Fruit fly (Drosophila melanogaster) whole organism, embryonic: ENCODE measurements around the gene CG12081.

Experiments used
- Antp ChIP-seq: fragments of 200-800 bp; sonication (Bioruptor generic); optimal IDR thresholded peaks from 3 replicates; lab custom pipeline; 2016; ENCODE audit warnings: missing biosample characterization, missing genetic modification characterization
- Atf3 ChIP-seq: fragments of 200-800 bp; sonication (Bioruptor generic); optimal IDR thresholded peaks from 3 replicates; lab custom pipeline; 2016; ENCODE audit warnings: missing biosample characterization, missing genetic modification characterization
- Bdp1 ChIP-seq: fragments of 200-800 bp; sonication (Bioruptor generic); optimal IDR thresholded peaks from 3 replicates; lab custom pipeline; 2016; ENCODE audit warnings: missing biosample characterization, missing genetic modification characterization
- CG1024 ChIP-seq: fragments of 200-800 bp; sonication (Bioruptor generic); IDR thresholded peaks from 2 replicates; pipeline ENCODE4 v1.3.6; 2022; ENCODE audit warnings: missing biosample characterization, missing genetic modification characterization
- CG10462 ChIP-seq: fragments of 200-800 bp; sonication (Bioruptor generic); optimal IDR thresholded peaks from 2 replicates; lab custom pipeline; 2016; ENCODE audit warnings: missing biosample characterization, missing genetic modification characterization
- CG11504 ChIP-seq: fragments of 200-800 bp; sonication (Bioruptor generic); optimal IDR thresholded peaks from 3 replicates; lab custom pipeline; 2019; ENCODE audit warnings: missing biosample characterization, mild to moderate bottlenecking, missing genetic modification characterization, moderate library complexity
- CG11696 ChIP-seq: fragments of 200-800 bp; sonication (Bioruptor generic); IDR thresholded peaks from 2 replicates; pipeline ENCODE4 v1.3.6; 2022; ENCODE audit warnings: missing biosample characterization, missing genetic modification characterization
- CG12942 ChIP-seq: fragments of 200-800 bp; sonication (Bioruptor generic); optimal IDR thresholded peaks from 3 replicates; lab custom pipeline; 2016; ENCODE audit warnings: missing biosample characterization, missing genetic modification characterization
- CG15011 ChIP-seq: fragments of 200-800 bp; sonication (Bioruptor generic); optimal IDR thresholded peaks from 3 replicates; lab custom pipeline; 2018; ENCODE audit warnings: missing biosample characterization, mild to moderate bottlenecking, missing genetic modification characterization
- CG15696 ChIP-seq: fragments of 200-800 bp; sonication (Bioruptor generic); optimal IDR thresholded peaks from 2 replicates; lab custom pipeline; 2019; ENCODE audit warnings: missing biosample characterization, mild to moderate bottlenecking, missing genetic modification characterization, moderate library complexity
- CG17186 ChIP-seq: fragments of 200-800 bp; sonication (Bioruptor generic); optimal IDR thresholded peaks from 3 replicates; lab custom pipeline; 2017; ENCODE audit warnings: missing biosample characterization, missing genetic modification reagents, missing genetic modification characterization
- CG17829 ChIP-seq: fragments of 200-800 bp; optimal IDR thresholded peaks from 2 replicates; lab custom pipeline; 2019; ENCODE audit warnings: missing biosample characterization, mild to moderate bottlenecking, missing genetic modification characterization, moderate library complexity
- CG17912 ChIP-seq: fragments of 200-800 bp; sonication (Bioruptor generic); optimal IDR thresholded peaks from 2 replicates; lab custom pipeline; 2018; ENCODE audit warnings: missing biosample characterization, mild to moderate bottlenecking, missing genetic modification characterization
- CG18262 ChIP-seq: fragments of 200-800 bp; optimal IDR thresholded peaks from 3 replicates; lab custom pipeline; 2019; ENCODE audit warnings: missing biosample characterization, mild to moderate bottlenecking, missing genetic modification characterization, moderate library complexity
- CG2678 ChIP-seq: fragments of 200-800 bp; sonication (Bioruptor generic); optimal IDR thresholded peaks from 3 replicates; lab custom pipeline; 2019; ENCODE audit warnings: missing biosample characterization, mild to moderate bottlenecking, missing genetic modification characterization, moderate library complexity
- CG3995 ChIP-seq: fragments of 200-800 bp; sonication (Bioruptor generic); optimal IDR thresholded peaks from 3 replicates; lab custom pipeline; 2016; ENCODE audit warnings: missing biosample characterization, missing genetic modification characterization
- CG4730 ChIP-seq: fragments of 200-800 bp; sonication (Bioruptor generic); IDR thresholded peaks from 2 replicates; pipeline ENCODE4 v1.3.6; 2022; ENCODE audit warnings: missing biosample characterization, missing genetic modification characterization
- CG5953 ChIP-seq: fragments of 200-800 bp; sonication (Bioruptor generic); IDR thresholded peaks from 2 replicates; pipeline ENCODE4 v1.3.6; 2022; ENCODE audit warnings: missing biosample characterization, missing genetic modification characterization
- CG6813 ChIP-seq: fragments of 200-800 bp; sonication (Bioruptor generic); optimal IDR thresholded peaks from 2 replicates; lab custom pipeline; 2017; ENCODE audit warnings: missing biosample characterization, missing genetic modification characterization, mild to moderate bottlenecking, moderate library complexity, missing genetic modification reagents
- CG6854 ChIP-seq: fragments of 200-800 bp; sonication (Bioruptor generic); optimal IDR thresholded peaks from 3 replicates; lab custom pipeline; 2017; ENCODE audit warnings: missing biosample characterization, mild to moderate bottlenecking, missing genetic modification characterization
- CG8478 ChIP-seq: fragments of >200 bp; optimal IDR thresholded peaks from 2 replicates; lab custom pipeline; 2018
- CG9797 ChIP-seq: fragments of 200-800 bp; sonication (Bioruptor generic); optimal IDR thresholded peaks from 3 replicates; lab custom pipeline; 2018; ENCODE audit warnings: missing biosample characterization, mild to moderate bottlenecking, missing genetic modification characterization
- CTCF ChIP-seq: fragments of 200-800 bp; sonication (Bioruptor generic); optimal IDR thresholded peaks from 2 replicates; lab custom pipeline; 2017; ENCODE audit warnings: missing biosample characterization, mild to moderate bottlenecking, missing genetic modification characterization, moderate library complexity
- Camta ChIP-seq: fragments of 200-800 bp; sonication (Bioruptor generic); optimal IDR thresholded peaks from 2 replicates; lab custom pipeline; 2016; ENCODE audit warnings: missing biosample characterization, missing genetic modification characterization
- D19A ChIP-seq: fragments of 200-800 bp; optimal IDR thresholded peaks from 3 replicates; lab custom pipeline; 2019; ENCODE audit warnings: missing biosample characterization, mild to moderate bottlenecking, missing genetic modification characterization, moderate library complexity
- D19B ChIP-seq: fragments of 200-800 bp; sonication (Bioruptor generic); optimal IDR thresholded peaks from 2 replicates; lab custom pipeline; 2017; ENCODE audit warnings: missing biosample characterization, mild to moderate bottlenecking, missing genetic modification characterization
- Dll ChIP-seq: fragments of 200-800 bp; sonication (Bioruptor generic); IDR thresholded peaks from 4 replicates; pipeline ENCODE4 v1.3.6; 2022; ENCODE audit warnings: missing biosample characterization, missing genetic modification characterization; ENCODE audit not compliant: partially characterized antibody
- Ets65A ChIP-seq: fragments of 200-800 bp; sonication (Bioruptor generic); peaks from one replicate; lab custom pipeline; 2016; ENCODE audit warnings: missing biosample characterization, missing genetic modification characterization
- H15 ChIP-seq: fragments of 200-800 bp; sonication (Bioruptor generic); IDR thresholded peaks from 3 replicates; pipeline ENCODE4 v1.3.6; 2022; ENCODE audit warnings: missing biosample characterization, missing genetic modification characterization
- Mad ChIP-seq: fragments of 200-800 bp; sonication (Bioruptor generic); optimal IDR thresholded peaks from 2 replicates; lab custom pipeline; 2016; ENCODE audit warnings: missing biosample characterization, missing genetic modification characterization
- Myb ChIP-seq: fragments of 200-800 bp; sonication (Bioruptor generic); optimal IDR thresholded peaks from 2 replicates; lab custom pipeline; 2016; ENCODE audit warnings: missing biosample characterization, missing genetic modification characterization
- Neu2 ChIP-seq: fragments of 200-800 bp; sonication (Bioruptor generic); optimal IDR thresholded peaks from 3 replicates; lab custom pipeline; 2016; ENCODE audit warnings: missing biosample characterization, missing genetic modification characterization, borderline replicate concordance
- Nf-YA ChIP-seq: fragments of 200-800 bp; sonication (Bioruptor generic); IDR thresholded peaks from 2 replicates; pipeline ENCODE4 v1.3.6; 2022; ENCODE audit warnings: missing biosample characterization, missing genetic modification characterization
- Pdp1 ChIP-seq, 2 experiments: fragments of 200-800 bp; sonication (Bioruptor generic); optimal IDR thresholded peaks; 3 replicates each; lab custom pipeline; 2016; ENCODE audit warnings: missing biosample characterization in 2 of 2, missing genetic modification characterization in 2 of 2, mild to moderate bottlenecking in 1 of 2, moderate library complexity in 1 of 2
- Ptx1 ChIP-seq: fragments of 200-800 bp; sonication (Bioruptor generic); IDR thresholded peaks from 2 replicates; pipeline ENCODE4 v1.3.6; 2022; ENCODE audit warnings: missing biosample characterization, missing genetic modification characterization
- Scr ChIP-seq: fragments of 200-800 bp; sonication (Bioruptor generic); IDR thresholded peaks from 2 replicates; pipeline ENCODE4 v1.3.6; 2022; ENCODE audit warnings: missing biosample characterization, missing genetic modification characterization; ENCODE audit not compliant: partially characterized antibody
- ab ChIP-seq: fragments of 200-800 bp; sonication (Bioruptor generic); optimal IDR thresholded peaks from 2 replicates; lab custom pipeline; 2016; ENCODE audit warnings: missing biosample characterization, missing genetic modification characterization
- caup ChIP-seq: fragments of 200-800 bp; sonication (Bioruptor generic); optimal IDR thresholded peaks from 3 replicates; lab custom pipeline; 2017; ENCODE audit warnings: missing biosample characterization, mild to moderate bottlenecking, missing genetic modification characterization, moderate library complexity; ENCODE audit not compliant: severe bottlenecking
- croc ChIP-seq: fragments of 200-800 bp; sonication (Bioruptor generic); conservative IDR thresholded peaks from 3 replicates; pipeline ENCODE4 v1.3.6; 2022; ENCODE audit warnings: missing biosample characterization, missing genetic modification characterization
- dmrt11E ChIP-seq: fragments of 200-800 bp; sonication (Bioruptor generic); optimal IDR thresholded peaks from 3 replicates; lab custom pipeline; 2018; ENCODE audit warnings: missing biosample characterization, mild to moderate bottlenecking, missing genetic modification characterization, moderate library complexity
- gcm2 ChIP-seq: fragments of 200-800 bp; sonication (Bioruptor generic); optimal IDR thresholded peaks from 2 replicates; lab custom pipeline; 2016; ENCODE audit warnings: missing biosample characterization, missing genetic modification characterization
- ham ChIP-seq: fragments of 200-800 bp; sonication (Bioruptor generic); IDR thresholded peaks from 2 replicates; pipeline ENCODE4 v1.3.6; 2022; ENCODE audit warnings: missing biosample characterization, missing genetic modification characterization
- hb ChIP-seq: fragments of 200-800 bp; sonication (Bioruptor generic); IDR thresholded peaks from 3 replicates; pipeline ENCODE4 v1.3.6; 2022; ENCODE audit warnings: missing biosample characterization, missing genetic modification characterization; ENCODE audit not compliant: partially characterized antibody
- jumu ChIP-seq: fragments of 200-800 bp; sonication (Bioruptor generic); optimal IDR thresholded peaks from 3 replicates; lab custom pipeline; 2016; ENCODE audit warnings: missing biosample characterization, missing genetic modification characterization
- knrl ChIP-seq: fragments of 200-800 bp; sonication (Bioruptor generic); IDR thresholded peaks from 3 replicates; pipeline ENCODE4 v1.3.6; 2022; ENCODE audit warnings: missing biosample characterization, missing genetic modification characterization; ENCODE audit not compliant: partially characterized antibody
- pb ChIP-seq: fragments of 200-800 bp; sonication (Bioruptor generic); optimal IDR thresholded peaks from 3 replicates; lab custom pipeline; 2016; ENCODE audit warnings: missing biosample characterization, missing genetic modification characterization
- sd ChIP-seq: fragments of 200-800 bp; sonication (Bioruptor generic); optimal IDR thresholded peaks from 3 replicates; lab custom pipeline; 2018; ENCODE audit warnings: missing biosample characterization, mild to moderate bottlenecking, missing genetic modification characterization, moderate library complexity
- sisA ChIP-seq: fragments of 200-800 bp; sonication (Bioruptor generic); IDR thresholded peaks from 2 replicates; pipeline ENCODE4 v1.3.6; 2022; ENCODE audit warnings: missing biosample characterization, missing genetic modification characterization
- stwl ChIP-seq: fragments of 200-800 bp; sonication (Bioruptor generic); optimal IDR thresholded peaks from 3 replicates; lab custom pipeline; 2018; ENCODE audit warnings: missing biosample characterization, mild to moderate bottlenecking, missing genetic modification characterization, moderate library complexity
- tap ChIP-seq: fragments of 200-800 bp; optimal IDR thresholded peaks from 3 replicates; lab custom pipeline; 2019; ENCODE audit warnings: missing biosample characterization, mild to moderate bottlenecking, missing genetic modification characterization, moderate library complexity
- ttk ChIP-seq: fragments of 200-800 bp; sonication (Bioruptor generic); IDR thresholded peaks from 2 replicates; pipeline ENCODE4 v2.1.2; 2022; ENCODE audit warnings: missing biosample characterization, missing genetic modification characterization
- yki ChIP-seq: fragments of >200 bp; optimal IDR thresholded peaks from 3 replicates; lab custom pipeline; 2018

Gene CG12081

DNA sequence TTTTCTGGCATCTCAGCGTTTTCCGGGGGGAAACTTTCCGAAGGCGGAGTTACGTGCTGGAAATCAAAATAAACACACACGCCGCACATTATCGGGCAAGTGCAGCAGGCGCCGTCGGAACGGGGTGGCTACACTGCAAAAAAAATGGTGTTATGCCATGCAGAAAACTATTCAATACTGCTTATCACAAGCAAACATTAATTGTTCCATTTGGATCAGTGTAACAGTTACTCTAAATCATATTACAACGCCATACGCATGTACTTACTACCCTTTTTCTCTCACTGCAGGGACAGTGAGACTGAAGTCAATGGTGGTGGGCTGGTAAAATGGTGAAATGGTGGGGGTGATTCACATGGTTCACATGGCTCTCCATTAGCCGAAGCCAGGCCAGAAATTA is 38.6 kb downstream of the CG12081 start (continued):
- TF ChIP-seq CG15011 (GFP tag; lab: Kevin White, UChicago): peak; percentile 4
- no peak for TF ChIP-seq CG17912 (GFP tag; lab: Kevin White, UChicago)
- no peak for TF ChIP-seq knrl (GFP tag; lab: Robert Waterston, UW)
- TF ChIP-seq Camta (GFP tag; lab: Kevin White, UChicago): peak; percentile 79
- TF ChIP-seq CG17829 (tag; lab: Kevin White, UChicago): peak; percentile 83
- TF ChIP-seq ttk (GFP tag; lab: Robert Waterston, UW): peak; percentile 74
- TF ChIP-seq Pdp1 (GFP tag; optimal IDR thresholded peaks at IDR 0.05; lab: Kevin White, UChicago): peak; percentile 69 to 79
- peak; percentile 10 for TF ChIP-seq CG12942 (GFP tag; lab: Kevin White, UChicago)
- no peak for TF ChIP-seq gcm2
- no peak for TF ChIP-seq CG9797 (GFP tag; lab: Kevin White, UChicago)
- peak; percentile 71 for TF ChIP-seq Ptx1 (GFP tag; lab: Robert Waterston, UW)
- no peak for TF ChIP-seq D19B
- peak; percentile 22 for TF ChIP-seq Myb (GFP tag; lab: Kevin White, UChicago)
- TF ChIP-seq Mad (GFP tag; lab: Kevin White, UChicago): peak; percentile 56
- peak; percentile 85 for TF ChIP-seq jumu (GFP tag; lab: Kevin White, UChicago)
- peak; percentile 84 for TF ChIP-seq CG18262 (tag; lab: Kevin White, UChicago)
- TF ChIP-seq croc (GFP tag; lab: Robert Waterston, UW): peak; percentile 85
- TF ChIP-seq CG8478 (lab: Kevin White, UChicago): no peak
- no peak for TF ChIP-seq Scr (GFP tag; lab: Robert Waterston, UW)
- peak; percentile 85 for TF ChIP-seq sisA (GFP tag; lab: Robert Waterston, UW)
- TF ChIP-seq CG6854 (GFP tag; lab: Kevin White, UChicago): no peak
- TF ChIP-seq CG2678 (tag; lab: Kevin White, UChicago): peak; percentile 74
- 0 out of 2 replicates have a peak, but pooled peaks have one; percentile 20 for TF ChIP-seq CG11696
- no peak for TF ChIP-seq CG3995 (GFP tag; lab: Kevin White, UChicago)
- no peak for TF ChIP-seq Bdp1 (GFP tag; lab: Kevin White, UChicago)
- TF ChIP-seq D19A (tag; lab: Kevin White, UChicago): peak; percentile 75
- peak; percentile 22; the same call in 1 of the 2 replicates for TF ChIP-seq CG5953 (GFP tag; lab: Robert Waterston, UW)
- TF ChIP-seq H15: peak; percentile 61; the same call in 2 of the 3 replicates
- TF ChIP-seq Nf-YA (GFP tag; lab: Robert Waterston, UW): peak; percentile 36; the same call in 1 of the 2 replicates
- peak; percentile 56 for TF ChIP-seq CG1024 (GFP tag; lab: Robert Waterston, UW)
- TF ChIP-seq Dll (GFP tag; lab: Robert Waterston, UW): no peak
- TF ChIP-seq CG4730 (GFP tag; lab: Robert Waterston, UW): peak; percentile 41; the same call in 1 of the 2 replicates
- TF ChIP-seq pb (GFP tag; lab: Kevin White, UChicago): peak; percentile 71
- TF ChIP-seq caup: no peak
- TF ChIP-seq stwl (tag; lab: Kevin White, UChicago): peak; percentile 10
- no peak for TF ChIP-seq yki
- peak; percentile 53 for TF ChIP-seq CG17186
- TF ChIP-seq CG11504 (tag; lab: Kevin White, UChicago): peak; percentile 83
- peak; percentile 91 for TF ChIP-seq Ets65A (GFP tag; lab: Kevin White, UChicago)
- peak; percentile 89 for TF ChIP-seq dmrt11E (tag; lab: Kevin White, UChicago)
- TF ChIP-seq ab: no peak
- TF ChIP-seq CG6813 (GFP tag; lab: Kevin White, UChicago): peak; percentile 63
- no peak for TF ChIP-seq hb (GFP tag; lab: Robert Waterston, UW)
- peak; percentile 77 for TF ChIP-seq Atf3 (GFP tag; lab: Kevin White, UChicago)
- TF ChIP-seq ham (GFP tag; lab: Robert Waterston, UW): no peak
- peak; percentile 8 for TF ChIP-seq CG10462 (GFP tag; lab: Kevin White, UChicago)
- TF ChIP-seq sd (tag; lab: Kevin White, UChicago): no peak
- TF ChIP-seq CG15696 (tag; lab: Kevin White, UChicago): peak; percentile 70
- TF ChIP-seq Antp: peak; percentile 89
- peak; percentile 65 for TF ChIP-seq tap (tag; lab: Kevin White, UChicago)
- TF ChIP-seq Neu2 (GFP tag; lab: Kevin White, UChicago): no peak
- peak; percentile 1 for TF ChIP-seq CTCF (GFP tag; lab: Kevin White, UChicago)
